Worm (Caenorhabditis elegans): ENCODE results near the gene cyn-11.

Gene cyn-11

ce11 chrII:8685623-8686022 is 30.5 kb downstream of the cyn-11 start, which contains the start of gene C34C6.9:
TSS of gene C34C6.9 (plus strand) at chrII:8685923.
- TF ChIP-seq ham-2 (GFP tag; optimal IDR thresholded peaks at IDR 0.05) = no peak
- no peak for TF ChIP-seq hlh-1 (tag; optimal IDR thresholded peaks at IDR 0.05)
- TF ChIP-seq pha-4 (tag; optimal IDR thresholded peaks at IDR 0.05) = no peak
- TF ChIP-seq lin-32 (GFP tag; optimal IDR thresholded peaks at IDR 0.05) = no peak
- no peak for TF ChIP-seq M03D4.4 (tag; optimal IDR thresholded peaks at IDR 0.05)
- no peak for TF ChIP-seq tbx-8 (GFP tag; optimal IDR thresholded peaks at IDR 0.05)
- TF ChIP-seq nhr-237 (tag; optimal IDR thresholded peaks at IDR 0.05) = no peak
- TF ChIP-seq unc-39 (tag; optimal IDR thresholded peaks at IDR 0.05) = no peak

ce11 chrII:8684824-8685223 is 31.3 kb downstream of the cyn-11 start, which contains the start of gene hgap-2:
TSS of gene hgap-2 (minus strand) at chrII:8684924.
- no peak for TF ChIP-seq ceh-43 (GFP tag; optimal IDR thresholded peaks at IDR 0.05)
- no peak for TF ChIP-seq flh-1 (GFP tag; optimal IDR thresholded peaks at IDR 0.05)
- no peak for TF ChIP-seq zip-8 (tag; optimal IDR thresholded peaks at IDR 0.05)
- no peak for TF ChIP-seq hlh-1 (tag; optimal IDR thresholded peaks at IDR 0.05)
- no peak for TF ChIP-seq ceh-83 (GFP tag; optimal IDR thresholded peaks at IDR 0.05)
- TF ChIP-seq elt-1 (tag; optimal IDR thresholded peaks at IDR 0.05; ENCODE audit: borderline replicate concordance, insufficient read depth) = no peak
- TF ChIP-seq ztf-11 (tag; optimal IDR thresholded peaks at IDR 0.05) = no peak
- TF ChIP-seq tbx-8 (GFP tag; optimal IDR thresholded peaks at IDR 0.05) = no peak
- no peak for TF ChIP-seq lsy-2 (tag; optimal IDR thresholded peaks at IDR 0.05)
- no peak for TF ChIP-seq unc-120 (tag; optimal IDR thresholded peaks at IDR 0.05; ENCODE audit: poor library complexity, severe bottlenecking)
- TF ChIP-seq lin-32 (GFP tag; optimal IDR thresholded peaks at IDR 0.05) = no peak
- TF ChIP-seq mab-5 (tag; optimal IDR thresholded peaks at IDR 0.05) = no peak
- TF ChIP-seq ceh-39 (tag; optimal IDR thresholded peaks at IDR 0.05) = no peak
- no peak for TF ChIP-seq nhr-12 (tag; optimal IDR thresholded peaks at IDR 0.05)
- TF ChIP-seq ces-1 (GFP tag; optimal IDR thresholded peaks at IDR 0.05) = no peak
- no peak for TF ChIP-seq unc-62 (GFP tag; optimal IDR thresholded peaks at IDR 0.05)

ce11 chrII:8683933-8684332 is 32.1 kb downstream of the cyn-11 start:
- TF ChIP-seq flh-1 (GFP tag; optimal IDR thresholded peaks at IDR 0.05) (no peak), blmp-1 (tag; optimal IDR thresholded peaks at IDR 0.05) (no peak), mep-1 (tag; optimal IDR thresholded peaks at IDR 0.05) (peak; percentile 21), unc-39 (tag; optimal IDR thresholded peaks at IDR 0.05) (no peak), unc-120 (tag; optimal IDR thresholded peaks at IDR 0.05; ENCODE audit: poor library complexity, severe bottlenecking) (peak; percentile 93), ces-1 (GFP tag; optimal IDR thresholded peaks at IDR 0.05) (peak; percentile 55)

ce11 chrII:8679799-8680198 is 36.3 kb downstream of the cyn-11 start:
- no peak for TF ChIP-seq ceh-43 (GFP tag; optimal IDR thresholded peaks at IDR 0.05)
- no peak for TF ChIP-seq hlh-1 (tag; optimal IDR thresholded peaks at IDR 0.05)
- no peak for TF ChIP-seq nhr-12 (tag; optimal IDR thresholded peaks at IDR 0.05)
- no peak for TF ChIP-seq ztf-11 (tag; optimal IDR thresholded peaks at IDR 0.05)
- TF ChIP-seq unc-120 (tag; optimal IDR thresholded peaks at IDR 0.05; ENCODE audit: poor library complexity, severe bottlenecking) = no peak
- no peak for TF ChIP-seq unc-62 (GFP tag; optimal IDR thresholded peaks at IDR 0.05)
- no peak for TF ChIP-seq elt-3 (tag; optimal IDR thresholded peaks at IDR 0.05)
- no peak for TF ChIP-seq cnd-1 (tag; optimal IDR thresholded peaks at IDR 0.05)
- no peak for TF ChIP-seq bed-3 (GFP tag; optimal IDR thresholded peaks at IDR 0.05)
- TF ChIP-seq ceh-83 (GFP tag; optimal IDR thresholded peaks at IDR 0.05) = no peak
- no peak for TF ChIP-seq snpc-4 (tag; optimal IDR thresholded peaks at IDR 0.05)
- no peak for TF ChIP-seq mab-5 (tag; optimal IDR thresholded peaks at IDR 0.05)
- TF ChIP-seq lin-13 (tag; optimal IDR thresholded peaks at IDR 0.05) = no peak

- no peak for TF ChIP-seq nhr-237 (tag; optimal IDR thresholded peaks at IDR 0.05)
- no peak for TF ChIP-seq ztf-11 (tag; optimal IDR thresholded peaks at IDR 0.05)
- no peak for TF ChIP-seq lin-32 (GFP tag; optimal IDR thresholded peaks at IDR 0.05)
- no peak for TF ChIP-seq unc-62 (GFP tag; optimal IDR thresholded peaks at IDR 0.05)
- TF ChIP-seq elt-1 (tag; optimal IDR thresholded peaks at IDR 0.05; ENCODE audit: borderline replicate concordance, insufficient read depth) = no peak
- no peak for TF ChIP-seq zip-8 (tag; optimal IDR thresholded peaks at IDR 0.05)
- no peak for TF ChIP-seq ceh-83 (GFP tag; optimal IDR thresholded peaks at IDR 0.05)
- TF ChIP-seq pha-4 (tag; optimal IDR thresholded peaks at IDR 0.05) = no peak
- no peak for TF ChIP-seq hlh-1 (tag; optimal IDR thresholded peaks at IDR 0.05)
- TF ChIP-seq ces-1 (GFP tag; optimal IDR thresholded peaks at IDR 0.05) = no peak
- TF ChIP-seq ceh-43 (GFP tag; optimal IDR thresholded peaks at IDR 0.05) = no peak
- no peak for TF ChIP-seq nhr-2 (tag; optimal IDR thresholded peaks at IDR 0.05)
- TF ChIP-seq flh-1 (GFP tag; optimal IDR thresholded peaks at IDR 0.05) = no peak
- TF ChIP-seq ceh-39 (tag; optimal IDR thresholded peaks at IDR 0.05) = no peak
- no peak for TF ChIP-seq unc-120 (tag; optimal IDR thresholded peaks at IDR 0.05; ENCODE audit: poor library complexity, severe bottlenecking)
Measured at ce11 chrII:8675369-8675768, 40.7 kb downstream of the cyn-11 start.
